Worm (Caenorhabditis elegans) whole organism, late embryonic: ENCODE results near the gene tftc-1.

Experiments
- C38D4.7 ChIP-seq: fragments of 200-800 bp; sonication (Bioruptor generic); optimal IDR thresholded peaks from 2 replicates; lab custom pipeline; 2018; ENCODE audit warnings: mild to moderate bottlenecking, missing genetic modification characterization, moderate library complexity, missing compliant biosample characterization
- K02D7.2 ChIP-seq: sonication (generic microtip); optimal IDR thresholded peaks from 2 replicates; lab custom pipeline; 2017; ENCODE audit warnings: mild to moderate bottlenecking, missing genetic modification characterization, missing compliant biosample characterization
- K09A11.1 ChIP-seq: sonication (generic microtip); optimal IDR thresholded peaks from 2 replicates; lab custom pipeline; 2017; ENCODE audit warnings: antibody characterized with exemption, mild to moderate bottlenecking, missing genetic modification characterization, missing compliant biosample characterization; ENCODE audit not compliant: insufficient read depth
- T23F11.4 ChIP-seq: fragments of 200-800 bp; sonication (Bioruptor generic); optimal IDR thresholded peaks from 2 replicates; lab custom pipeline; 2018; ENCODE audit warnings: mild to moderate bottlenecking, missing genetic modification characterization, missing compliant biosample characterization
- Y22D7AL.16 ChIP-seq: sonication (generic microtip); optimal IDR thresholded peaks from 2 replicates; lab custom pipeline; 2016; ENCODE audit warnings: missing genetic modification characterization, missing compliant biosample characterization
- ama-1 ChIP-seq: fragments of 150-350 bp; optimal IDR thresholded peaks from 2 replicates; lab custom pipeline; 2014
- ceh-19 ChIP-seq: fragments of 200-800 bp; sonication (Bioruptor generic); optimal IDR thresholded peaks from 2 replicates; lab custom pipeline; 2018; ENCODE audit warnings: mild to moderate bottlenecking, missing genetic modification characterization, missing compliant biosample characterization
- ceh-24 ChIP-seq: sonication (generic microtip); optimal IDR thresholded peaks from 2 replicates; lab custom pipeline; 2016; ENCODE audit warnings: mild to moderate bottlenecking, missing genetic modification characterization, missing compliant biosample characterization
- ceh-31 ChIP-seq: sonication (generic microtip); optimal IDR thresholded peaks from 2 replicates; lab custom pipeline; 2016; ENCODE audit warnings: missing genetic modification characterization, missing compliant biosample characterization
- ceh-34 ChIP-seq: sonication (generic microtip); optimal IDR thresholded peaks from 2 replicates; lab custom pipeline; 2016; ENCODE audit warnings: mild to moderate bottlenecking, missing genetic modification characterization, missing compliant biosample characterization
- ceh-45 ChIP-seq: fragments of 200-800 bp; sonication (Bioruptor generic); IDR thresholded peaks from 2 replicates; pipeline ENCODE4 v1.3.6; 2022; ENCODE audit warnings: missing genetic modification reagents, missing genetic modification characterization, missing compliant biosample characterization
- ceh-48 ChIP-seq: sonication (generic microtip); optimal IDR thresholded peaks from 2 replicates; lab custom pipeline; 2016; ENCODE audit warnings: missing genetic modification characterization, inconsistent platforms, missing compliant biosample characterization
- ceh-6 ChIP-seq: fragments of 200-800 bp; sonication (Bioruptor generic); optimal IDR thresholded peaks from 2 replicates; lab custom pipeline; 2018; ENCODE audit warnings: mild to moderate bottlenecking, missing genetic modification characterization, missing compliant biosample characterization
- ceh-9 ChIP-seq: sonication (generic microtip); optimal IDR thresholded peaks from 2 replicates; lab custom pipeline; 2016; ENCODE audit warnings: mild to moderate bottlenecking, missing genetic modification characterization, inconsistent platforms, missing compliant biosample characterization
- dmd-4 ChIP-seq: sonication (generic microtip); optimal IDR thresholded peaks from 2 replicates; lab custom pipeline; 2016; ENCODE audit warnings: borderline replicate concordance, missing genetic modification characterization, missing compliant biosample characterization
- dve-1 ChIP-seq: sonication (generic microtip); optimal IDR thresholded peaks from 2 replicates; lab custom pipeline; 2017; ENCODE audit warnings: antibody characterized with exemption, mild to moderate bottlenecking, missing genetic modification characterization, missing compliant biosample characterization
- elt-2 ChIP-seq: sonication (generic microtip); optimal IDR thresholded peaks from 2 replicates; lab custom pipeline; 2016; ENCODE audit warnings: missing genetic modification reagents, missing genetic modification characterization, missing compliant biosample characterization
- ets-4 ChIP-seq: sonication (generic microtip); optimal IDR thresholded peaks from 2 replicates; lab custom pipeline; 2016; ENCODE audit warnings: missing genetic modification characterization, missing compliant biosample characterization
- eyg-1 ChIP-seq: sonication (generic microtip); optimal IDR thresholded peaks from 2 replicates; lab custom pipeline; 2016; ENCODE audit warnings: missing genotype, missing genetic modification characterization, missing compliant biosample characterization
- fax-1 ChIP-seq: sonication (generic microtip); optimal IDR thresholded peaks from 2 replicates; lab custom pipeline; 2016; ENCODE audit warnings: missing genotype, missing genetic modification characterization, missing compliant biosample characterization
- fkh-10 ChIP-seq: fragments of 150-350 bp; optimal IDR thresholded peaks from 2 replicates; lab custom pipeline; 2014; ENCODE audit warnings: missing biosample characterization, missing genetic modification reagents, missing genetic modification characterization
- gmeb-2 ChIP-seq: sonication (generic microtip); optimal IDR thresholded peaks from 2 replicates; lab custom pipeline; 2016; ENCODE audit warnings: missing genetic modification characterization, inconsistent platforms, missing compliant biosample characterization
- hlh-13 ChIP-seq: fragments of 200-800 bp; sonication (Bioruptor generic); optimal IDR thresholded peaks from 2 replicates; lab custom pipeline; 2018; ENCODE audit warnings: mild to moderate bottlenecking, missing genetic modification characterization, missing compliant biosample characterization
- hlh-6 ChIP-seq: sonication (generic microtip); optimal IDR thresholded peaks from 2 replicates; lab custom pipeline; 2016; ENCODE audit warnings: missing genotype, missing genetic modification characterization, missing compliant biosample characterization
- lin-11 ChIP-seq: fragments of 200-800 bp; sonication (Bioruptor generic); optimal IDR thresholded peaks from 2 replicates; lab custom pipeline; 2018; ENCODE audit warnings: mild to moderate bottlenecking, missing genetic modification characterization, missing compliant biosample characterization
- madf-2 ChIP-seq: sonication (generic microtip); optimal IDR thresholded peaks from 2 replicates; lab custom pipeline; 2017; ENCODE audit warnings: missing genetic modification characterization, missing compliant biosample characterization
- nfya-1 ChIP-seq: sonication (generic microtip); optimal IDR thresholded peaks from 2 replicates; lab custom pipeline; 2017; ENCODE audit warnings: missing genetic modification characterization, mild to moderate bottlenecking, missing compliant biosample characterization, antibody characterized with exemption, moderate library complexity
- nhr-232 ChIP-seq: sonication (generic microtip); optimal IDR thresholded peaks from 2 replicates; lab custom pipeline; 2016; ENCODE audit warnings: missing genetic modification characterization, missing compliant biosample characterization
- npax-4 ChIP-seq: sonication (generic microtip); optimal IDR thresholded peaks from 2 replicates; lab custom pipeline; 2016; ENCODE audit warnings: missing genetic modification characterization, missing compliant biosample characterization
- odd-2 ChIP-seq: sonication (generic microtip); optimal IDR thresholded peaks from 2 replicates; lab custom pipeline; 2017; ENCODE audit warnings: antibody characterized with exemption, mild to moderate bottlenecking, missing genetic modification characterization, missing compliant biosample characterization
- pax-1 ChIP-seq: fragments of 150-350 bp; optimal IDR thresholded peaks from 2 replicates; lab custom pipeline; 2014; ENCODE audit warnings: missing biosample characterization, missing genetic modification characterization
- pha-4 ChIP-seq: fragments of 150-350 bp; optimal IDR thresholded peaks from 2 replicates; lab custom pipeline; 2018; ENCODE audit warnings: missing biosample characterization, missing genetic modification reagents, missing genetic modification characterization
- pqm-1 ChIP-seq: sonication (generic microtip); optimal IDR thresholded peaks from 2 replicates; lab custom pipeline; 2016; ENCODE audit warnings: missing genetic modification characterization, missing compliant biosample characterization
- ref-2 ChIP-seq: sonication (generic microtip); optimal IDR thresholded peaks from 2 replicates; lab custom pipeline; 2016; ENCODE audit warnings: missing genetic modification characterization, missing compliant biosample characterization
- rnt-1 ChIP-seq: sonication (generic microtip); optimal IDR thresholded peaks from 2 replicates; lab custom pipeline; 2016; ENCODE audit warnings: missing genetic modification characterization, missing compliant biosample characterization
- sox-2 ChIP-seq: fragments of 200-800 bp; sonication (Bioruptor generic); IDR thresholded peaks from 2 replicates; pipeline ENCODE4 v1.3.6; 2022; ENCODE audit warnings: missing genetic modification reagents, missing genetic modification characterization, missing compliant biosample characterization
- ttx-3 ChIP-seq: sonication (generic microtip); optimal IDR thresholded peaks from 2 replicates; lab custom pipeline; 2016; ENCODE audit warnings: missing genetic modification reagents, missing genetic modification characterization, missing compliant biosample characterization
- unc-42 ChIP-seq: sonication (generic microtip); optimal IDR thresholded peaks from 2 replicates; lab custom pipeline; 2016; ENCODE audit warnings: missing genotype, missing genetic modification characterization, missing compliant biosample characterization
- unc-55 ChIP-seq: sonication (generic microtip); optimal IDR thresholded peaks from 2 replicates; lab custom pipeline; 2017; ENCODE audit warnings: missing biosample characterization, missing genetic modification reagents, missing genetic modification characterization

Gene tftc-1

DNA sequence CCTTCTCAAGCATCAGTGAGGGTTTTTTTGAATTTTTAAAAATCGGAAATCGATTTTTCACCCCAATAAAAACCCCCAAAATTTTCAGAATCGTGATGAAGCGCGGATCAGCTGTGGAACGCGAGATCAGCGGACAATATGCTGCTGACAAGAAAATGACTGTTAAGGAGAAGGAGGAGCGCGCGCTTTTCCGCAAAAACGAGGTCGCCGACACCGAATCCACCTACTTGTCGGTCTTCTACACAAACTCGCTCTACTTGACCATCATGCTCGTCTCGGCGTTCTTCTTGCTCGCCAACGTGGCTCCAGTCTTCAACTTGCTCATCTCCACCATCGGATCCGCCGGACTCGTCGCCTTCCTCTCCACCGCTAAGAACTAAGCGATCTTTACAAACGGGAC, 40.7 kb downstream of the tftc-1 start:
- TF ChIP-seq K02D7.2 (tag; lab: Kevin White, UChicago) (no peak), odd-2 (tag; lab: Kevin White, UChicago) (no peak), unc-42 (no peak), ref-2 (no peak), rnt-1 (tag; lab: Kevin White, UChicago) (no peak), fkh-10 (GFP tag; lab: Kevin White, UChicago) (no peak), sox-2 (no peak), ceh-34 (tag; lab: Kevin White, UChicago) (no peak)

DNA sequence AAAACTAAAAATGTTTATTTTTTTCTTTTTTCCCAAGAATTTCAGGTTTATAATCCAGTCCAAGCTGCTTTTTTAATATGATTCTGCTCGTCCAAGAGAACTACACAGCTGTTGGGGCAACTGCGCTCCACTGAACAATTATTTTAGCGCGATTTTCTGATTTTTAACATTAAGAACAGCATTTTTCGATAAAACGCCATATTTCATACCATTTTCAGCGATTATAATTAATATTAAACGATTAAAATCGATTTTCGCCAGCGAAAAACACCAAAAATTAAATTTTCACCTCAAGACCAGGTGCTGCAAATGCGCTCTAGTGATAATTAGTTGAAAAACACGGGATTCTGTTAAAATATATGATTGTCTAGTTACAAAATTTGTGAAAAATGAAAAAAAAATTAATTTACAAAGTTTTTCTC, 41.2 kb downstream of the tftc-1 start:
- TF ChIP-seq T23F11.4 (GFP tag; lab: Kevin White, UChicago), result no peak
- peak; percentile 6 for TF ChIP-seq nfya-1 (tag; lab: Kevin White, UChicago)
- TF ChIP-seq, all 69 proteins: peak for 1

DNA sequence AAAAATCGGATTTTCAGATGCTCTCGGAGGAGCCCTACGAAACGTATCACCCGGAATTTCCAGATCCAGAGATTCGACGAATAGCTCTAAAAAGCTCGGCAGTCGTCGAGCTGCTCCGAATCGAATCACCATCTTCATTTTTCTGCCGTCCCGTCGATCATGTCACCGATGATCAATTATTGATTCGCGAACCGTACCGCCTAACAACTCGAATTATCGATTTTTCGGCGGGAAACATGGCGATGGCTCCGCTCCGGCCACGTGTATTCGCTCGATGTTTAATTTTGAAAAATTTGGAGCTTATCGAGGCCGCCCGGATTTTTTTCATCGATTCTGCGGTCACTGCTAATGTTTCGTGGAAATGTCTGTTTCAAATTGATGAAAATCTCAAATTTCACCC, 41.7 kb downstream of the tftc-1 start, which contains the start of gene eri-5:
Gene eri-5, plus strand, starts transcription at position 18 of the 400 bp plus-strand sequence.
- TF ChIP-seq fax-1 (tag; lab: Kevin White, UChicago) (no peak), Y22D7AL.16 (tag; lab: Kevin White, UChicago) (no peak), T23F11.4 (GFP tag; lab: Kevin White, UChicago) (no peak), hlh-6 (tag; lab: Kevin White, UChicago) (no peak), pha-4 (tag; lab: Kevin White, UChicago) (no peak), pax-1 (tag; lab: Kevin White, UChicago) (no peak), dmd-4 (tag; lab: Kevin White, UChicago) (no peak), ceh-6 (no peak), ref-2 (no peak), K09A11.1 (tag; lab: Kevin White, UChicago) (no peak), ceh-9 (tag; lab: Kevin White, UChicago) (no peak), C38D4.7 (GFP tag; lab: Kevin White, UChicago) (no peak), fkh-10 (GFP tag; lab: Kevin White, UChicago) (no peak), rnt-1 (tag; lab: Kevin White, UChicago) (no peak), odd-2 (tag; lab: Kevin White, UChicago) (no peak), npax-4 (tag; lab: Kevin White, UChicago) (no peak), madf-2 (tag; lab: Kevin White, UChicago) (no peak), gmeb-2 (tag; lab: Kevin White, UChicago) (no peak)

DNA sequence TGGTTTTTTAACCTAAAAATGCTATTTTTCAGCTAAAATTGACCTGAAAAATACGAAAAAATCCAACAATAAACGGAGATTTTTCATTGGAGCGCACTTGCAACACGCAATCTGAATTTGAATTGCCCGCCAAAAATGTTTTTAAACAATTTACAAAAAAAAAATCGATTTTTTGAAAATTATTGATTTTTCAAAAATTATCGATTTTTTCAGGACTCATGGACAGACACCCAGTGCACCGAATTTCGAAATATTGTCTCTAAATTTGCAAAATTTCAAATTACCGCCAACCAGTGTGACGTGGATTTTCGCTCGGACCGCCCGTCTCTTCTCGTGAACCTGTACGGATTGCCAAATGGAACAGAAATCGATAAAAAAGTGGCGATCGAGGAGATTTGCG, 42.7 kb downstream of the tftc-1 start:
- TF ChIP-seq ceh-48 (tag; lab: Kevin White, UChicago) (peak; percentile 47), unc-55 (no peak)

DNA sequence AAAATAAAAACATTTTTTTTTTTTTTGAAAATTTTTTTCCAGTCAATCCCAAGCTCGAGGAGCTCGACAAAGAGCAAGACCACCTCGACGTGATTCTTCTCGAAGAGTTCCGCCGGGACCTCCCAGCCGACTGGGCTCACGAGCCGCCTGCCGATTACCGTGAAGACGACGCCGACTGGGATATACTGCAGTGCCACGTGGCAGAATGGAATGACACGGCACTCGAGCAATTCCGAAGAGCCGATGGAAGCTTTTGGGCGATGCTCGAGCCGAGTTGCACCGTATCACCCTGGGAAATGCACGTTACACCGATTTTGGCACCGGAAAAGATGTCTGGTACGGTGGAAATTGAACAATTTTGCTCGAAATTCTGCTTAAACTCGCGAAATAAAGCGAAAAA, 44.0 kb downstream of the tftc-1 start:
- TF ChIP-seq dve-1 (tag; lab: Kevin White, UChicago) (no peak), nhr-232 (tag; lab: Kevin White, UChicago) (no peak), hlh-13 (GFP tag; lab: Kevin White, UChicago) (no peak), ceh-45 (GFP tag; lab: Robert Waterston, UW) (no peak), lin-11 (tag; lab: Kevin White, UChicago) (no peak), pax-1 (tag; lab: Kevin White, UChicago) (no peak), ttx-3 (no peak), ets-4 (tag; lab: Kevin White, UChicago) (no peak), eyg-1 (no peak), ceh-19 (GFP tag; lab: Kevin White, UChicago) (no peak), pha-4 (tag; lab: Kevin White, UChicago) (no peak), T23F11.4 (GFP tag; lab: Kevin White, UChicago) (no peak), ama-1 (lab: Kevin White, UChicago) (no peak), rnt-1 (tag; lab: Kevin White, UChicago) (no peak), Y22D7AL.16 (tag; lab: Kevin White, UChicago) (no peak), ceh-24 (tag; lab: Kevin White, UChicago) (no peak), pqm-1 (tag; lab: Kevin White, UChicago) (no peak), elt-2 (tag; lab: Kevin White, UChicago) (no peak), ceh-31 (tag; lab: Kevin White, UChicago) (no peak), nfya-1 (tag; lab: Kevin White, UChicago) (no peak)
- TF ChIP-seq, all 69 proteins: peak for 0
